Worm (Caenorhabditis elegans): ENCODE results near the gene str-181.

ce11 chrV:12718622-12719021 lies at the start of gene str-181:
- TF ChIP-seq elt-1 (tag; optimal IDR thresholded peaks at IDR 0.05; ENCODE audit: borderline replicate concordance, insufficient read depth) (no peak), pha-4 (tag; optimal IDR thresholded peaks at IDR 0.05) (no peak), ztf-11 (tag; optimal IDR thresholded peaks at IDR 0.05) (no peak), mep-1 (tag; optimal IDR thresholded peaks at IDR 0.05) (no peak), sptf-1 (tag; optimal IDR thresholded peaks at IDR 0.05) (no peak)
